Fruit fly (Drosophila melanogaster): ENCODE data around the gene CG46280.

The CG46280 gene

dm6 chr3R:12982167-12982981 is 48.1 kb downstream of the CG46280 start (continued):
- TF ChIP-seq mld (GFP tag; IDR thresholded peaks at IDR 0.05; ENCODE audit: partially characterized antibody): no peak
- TF ChIP-seq rib (GFP tag; IDR thresholded peaks at IDR 0.05): peak; percentile 43; the same call in 1 of the 2 replicates
- no peak for TF ChIP-seq dati (GFP tag; IDR thresholded peaks at IDR 0.05)
- TF ChIP-seq Hmr (GFP tag; optimal IDR thresholded peaks at IDR 0.05): peak; percentile 84
- peak; percentile 75 for TF ChIP-seq CG7556 (GFP tag; optimal IDR thresholded peaks at IDR 0.05)
- TF ChIP-seq sr (GFP tag; IDR thresholded peaks at IDR 0.05): no peak
- TF ChIP-seq dmrt11E (tag; optimal IDR thresholded peaks at IDR 0.05): peak; percentile 53
- TF ChIP-seq pb (GFP tag; optimal IDR thresholded peaks at IDR 0.05): no peak
- TF ChIP-seq cad (GFP tag; optimal IDR thresholded peaks at IDR 0.05): no peak
- peak; percentile 77 for TF ChIP-seq NfI (GFP tag; optimal IDR thresholded peaks at IDR 0.05)
- no peak for TF ChIP-seq CG11085 (GFP tag; IDR thresholded peaks at IDR 0.05)
- no peak for TF ChIP-seq CG5245 (GFP tag; optimal IDR thresholded peaks at IDR 0.05)
- TF ChIP-seq CG14710 (tag; optimal IDR thresholded peaks at IDR 0.05): peak; percentile 38
- TF ChIP-seq CG2120 (GFP tag; optimal IDR thresholded peaks at IDR 0.05): peak; percentile 83
- peak; percentile 25 for TF ChIP-seq kay (GFP tag; optimal IDR thresholded peaks at IDR 0.05)
- TF ChIP-seq Atf6 (GFP tag; IDR thresholded peaks at IDR 0.05): peak; percentile 74
- TF ChIP-seq H2.0 (GFP tag; IDR thresholded peaks at IDR 0.05): no peak
- peak; percentile 52 for TF ChIP-seq CG18262 (tag; optimal IDR thresholded peaks at IDR 0.05)
- TF ChIP-seq Ravus (GFP tag; IDR thresholded peaks at IDR 0.05): no peak; the same call in 1 of the 2 replicates
- TF ChIP-seq CG15073 (GFP tag; optimal IDR thresholded peaks at IDR 0.05): no peak
- peak; percentile 50 for TF ChIP-seq Oaz (GFP tag; IDR thresholded peaks at IDR 0.05)
- no peak for TF ChIP-seq Doc3 (GFP tag; IDR thresholded peaks at IDR 0.05; ENCODE audit: partially characterized antibody)
- no peak for TF ChIP-seq fd102C (GFP tag; optimal IDR thresholded peaks at IDR 0.05)
- no peak for TF ChIP-seq CTCF (GFP tag; optimal IDR thresholded peaks at IDR 0.05)
- no peak for TF ChIP-seq HLH54F (GFP tag; optimal IDR thresholded peaks at IDR 0.05)
- peak; percentile 67 for TF ChIP-seq Abd-B (GFP tag; optimal IDR thresholded peaks at IDR 0.05)
- TF ChIP-seq hth (optimal IDR thresholded peaks at IDR 0.05): no peak
- TF ChIP-seq ATbp (GFP tag; optimal IDR thresholded peaks at IDR 0.05): peak; percentile 46
- TF ChIP-seq Ets65A (GFP tag): peak; percentile 89
- TF ChIP-seq jumu (GFP tag; optimal IDR thresholded peaks at IDR 0.05): no peak
- peak; percentile 15; the same call in 1 of the 3 replicates for TF ChIP-seq CG11456 (GFP tag; IDR thresholded peaks at IDR 0.05)
- TF ChIP-seq CG8281 (tag; optimal IDR thresholded peaks at IDR 0.05): peak; percentile 51
- TF ChIP-seq NC2α (GFP tag; optimal IDR thresholded peaks at IDR 0.05): no peak
- peak in 1 of 2 experiments; percentile 28 for TF ChIP-seq insv (GFP tag; optimal IDR thresholded peaks at IDR 0.05)
- no peak for TF ChIP-seq pnt (GFP tag; optimal IDR thresholded peaks at IDR 0.05)
- TF ChIP-seq Dbx (GFP tag; IDR thresholded peaks at IDR 0.05): no peak
- TF ChIP-seq Sry-β (GFP tag; optimal IDR thresholded peaks at IDR 0.05): no peak
- peak; percentile 3 for TF ChIP-seq sqz (GFP tag; optimal IDR thresholded peaks at IDR 0.05)
- TF ChIP-seq CG3838 (GFP tag; optimal IDR thresholded peaks at IDR 0.05): no peak
- TF ChIP-seq CG13287 (GFP tag; IDR thresholded peaks at IDR 0.05; ENCODE audit: partially characterized antibody): peak; percentile 11; the same call in 1 of the 2 replicates
- no peak for TF ChIP-seq MTF-1 (GFP tag; optimal IDR thresholded peaks at IDR 0.05; ENCODE audit: borderline replicate concordance)
- TF ChIP-seq Lhr (GFP tag; optimal IDR thresholded peaks at IDR 0.05): peak; percentile 37
- TF ChIP-seq CG7357 (GFP tag; IDR thresholded peaks at IDR 0.05): peak; percentile 53; the same call in 1 of the 3 replicates
- no peak for TF ChIP-seq Lim3 (GFP tag; IDR thresholded peaks at IDR 0.05)
- peak; percentile 63; the same call in 1 of the 2 replicates for TF ChIP-seq CG31441 (GFP tag; IDR thresholded peaks at IDR 0.05)
- peak; percentile 29 for TF ChIP-seq ab (GFP tag; optimal IDR thresholded peaks at IDR 0.05)
- TF ChIP-seq stc (GFP tag; IDR thresholded peaks at IDR 0.05): peak; percentile 31; the same call in 1 of the 2 replicates
- no peak for TF ChIP-seq CG8944 (GFP tag; optimal IDR thresholded peaks at IDR 0.05)
- TF ChIP-seq nerfin-2 (GFP tag; IDR thresholded peaks at IDR 0.05; ENCODE audit: partially characterized antibody): no peak
- TF ChIP-seq cato (GFP tag; optimal IDR thresholded peaks at IDR 0.05; ENCODE audit: borderline replicate concordance): peak; percentile 43

Data from whole organism, embryonic.